Fruit fly (Drosophila melanogaster): ENCODE measurements around the gene Eig71Ek.

dm6 chr3L:15636978-15637377 lies 24.1 kb upstream of the Eig71Ek start:
- no peak for TF ChIP-seq CG11617 (GFP tag; optimal IDR thresholded peaks at IDR 0.05)
- no peak for TF ChIP-seq CG7045 (GFP tag; optimal IDR thresholded peaks at IDR 0.05)
- TF ChIP-seq toe (GFP tag; optimal IDR thresholded peaks at IDR 0.05) = no peak
- TF ChIP-seq cic (GFP tag; optimal IDR thresholded peaks at IDR 0.05) = no peak
- no peak for TF ChIP-seq kay (GFP tag; ENCODE audit: borderline replicate concordance)
- no peak for TF ChIP-seq tj (GFP tag; optimal IDR thresholded peaks at IDR 0.05)
- TF ChIP-seq Mnt (GFP tag; optimal IDR thresholded peaks at IDR 0.05) = no peak
- TF ChIP-seq CG33017 (tag; optimal IDR thresholded peaks at IDR 0.05) = no peak
- no peak for TF ChIP-seq CG5204 (GFP tag; optimal IDR thresholded peaks at IDR 0.05)
- TF ChIP-seq CG14711 (tag; optimal IDR thresholded peaks at IDR 0.05) = no peak
